Comparison of ENCODE assay signal across 5 fruit fly cellular contexts in the genomic region with DNA sequence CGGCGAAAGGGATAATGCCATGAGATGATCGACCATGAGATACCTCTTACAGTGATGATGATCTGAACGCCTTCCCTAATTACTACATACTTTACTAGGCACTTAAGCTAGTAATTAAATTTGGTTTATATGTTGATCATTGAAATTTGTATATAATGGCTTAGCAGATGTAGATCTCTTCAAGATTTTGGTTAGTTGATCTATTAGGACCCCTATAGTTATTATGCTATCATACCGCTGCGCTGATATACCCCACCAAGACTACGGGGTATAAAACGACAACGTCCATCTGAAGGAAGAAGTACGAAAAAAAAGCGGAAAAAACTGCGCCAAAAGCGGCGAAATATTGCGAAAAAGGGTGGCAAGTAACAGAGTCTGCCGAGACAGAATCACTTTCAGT.
TF ChIP-seq lines count a peak whose summit lies in the region.

No protein-coding gene starts in this region.

- no peak for TF ChIP-seq CTCF in whole organism, embryonic (GFP tag; optimal IDR thresholded peaks at IDR 0.05; lab: Kevin White, UChicago)

TF ChIP-seq in whole organism, 6 proteins besides CTCF, POLR2A, EP300 and RAD21:
- TF ChIP-seq pan (optimal IDR thresholded peaks at IDR 0.05; lab: Kevin White, UChicago): peak; percentile 89
- no peak for TF ChIP-seq usp (GFP tag; optimal IDR thresholded peaks at IDR 0.05; lab: Kevin White, UChicago)
- no peak for TF ChIP-seq Dll (optimal IDR thresholded peaks at IDR 0.05; lab: Kevin White, UChicago)
- no peak for TF ChIP-seq CG8478 (optimal IDR thresholded peaks at IDR 0.05; lab: Kevin White, UChicago)
- no peak for TF ChIP-seq EcR (GFP tag; optimal IDR thresholded peaks at IDR 0.05; lab: Kevin White, UChicago)

TF ChIP-seq in whole organism, embryonic, 481 proteins besides CTCF, POLR2A, EP300 and RAD21 (continues in another document):
- TF ChIP-seq CG14441 (GFP tag; IDR thresholded peaks at IDR 0.05; lab: Robert Waterston, UW): no peak
- no peak for TF ChIP-seq gcm (GFP tag; optimal IDR thresholded peaks at IDR 0.05; lab: Kevin White, UChicago)
- TF ChIP-seq cas (GFP tag; IDR thresholded peaks at IDR 0.05; lab: Robert Waterston, UW): no peak
- peak; percentile 53 for TF ChIP-seq Six4 (GFP tag; optimal IDR thresholded peaks at IDR 0.05; lab: Kevin White, UChicago)
- TF ChIP-seq Dref (GFP tag; IDR thresholded peaks at IDR 0.05; lab: Robert Waterston, UW): no peak
- peak; percentile 40 for TF ChIP-seq CG7839 (tag; optimal IDR thresholded peaks at IDR 0.05; lab: Kevin White, UChicago)
- TF ChIP-seq slbo (GFP tag; IDR thresholded peaks at IDR 0.05; lab: Robert Waterston, UW): no peak
- TF ChIP-seq Usf (GFP tag; optimal IDR thresholded peaks at IDR 0.05; lab: Kevin White, UChicago): no peak
- TF ChIP-seq corto (GFP tag; optimal IDR thresholded peaks at IDR 0.05; lab: Kevin White, UChicago): no peak
- TF ChIP-seq tll (GFP tag; optimal IDR thresholded peaks at IDR 0.05; lab: Kevin White, UChicago): no peak
- TF ChIP-seq CG2889 (GFP tag; IDR thresholded peaks at IDR 0.05; lab: Robert Waterston, UW): no peak
- TF ChIP-seq lov (optimal IDR thresholded peaks at IDR 0.05; lab: Kevin White, UChicago): no peak
- TF ChIP-seq lov (GFP tag; IDR thresholded peaks at IDR 0.05; lab: Robert Waterston, UW): no peak
- no peak for TF ChIP-seq tup (GFP tag; optimal IDR thresholded peaks at IDR 0.05; lab: Kevin White, UChicago)
- TF ChIP-seq E2f1 (GFP tag; IDR thresholded peaks at IDR 0.05; lab: Robert Waterston, UW): no peak
- TF ChIP-seq Nf-YB (GFP tag; optimal IDR thresholded peaks at IDR 0.05; lab: Kevin White, UChicago): no peak
- TF ChIP-seq Dp (GFP tag; optimal IDR thresholded peaks at IDR 0.05; lab: Kevin White, UChicago): no peak
- TF ChIP-seq CG9932 (GFP tag; IDR thresholded peaks at IDR 0.05; lab: Robert Waterston, UW): no peak
- TF ChIP-seq fd102C (GFP tag; optimal IDR thresholded peaks at IDR 0.05; lab: Kevin White, UChicago): no peak
- no peak for TF ChIP-seq org-1 (GFP tag; optimal IDR thresholded peaks at IDR 0.05; lab: Kevin White, UChicago)
- TF ChIP-seq NfI (GFP tag; optimal IDR thresholded peaks at IDR 0.05; lab: Kevin White, UChicago): no peak
- TF ChIP-seq Dip3 (GFP tag; optimal IDR thresholded peaks at IDR 0.05; lab: Kevin White, UChicago): no peak

TF ChIP-seq in whole organism, prepupa, 60 proteins besides CTCF, POLR2A, EP300 and RAD21 (continues in another document):
- TF ChIP-seq eg (GFP tag; IDR thresholded peaks at IDR 0.05; lab: Robert Waterston, UW): no peak
- peak; percentile 70 for TF ChIP-seq Smox (GFP tag; optimal IDR thresholded peaks at IDR 0.05; lab: Kevin White, UChicago)
- no peak for TF ChIP-seq fkh (GFP tag; optimal IDR thresholded peaks at IDR 0.05; lab: Kevin White, UChicago)
- TF ChIP-seq CG1621 (tag; optimal IDR thresholded peaks at IDR 0.05; lab: Kevin White, UChicago): peak; percentile 33
- TF ChIP-seq salr (GFP tag; optimal IDR thresholded peaks at IDR 0.05; lab: Kevin White, UChicago): peak in 1 of 2 experiments; percentile 38
- TF ChIP-seq CG3919 (GFP tag; optimal IDR thresholded peaks at IDR 0.05; lab: Kevin White, UChicago): peak; percentile 58
- TF ChIP-seq Eip75B (GFP tag; optimal IDR thresholded peaks at IDR 0.05; lab: Kevin White, UChicago): peak; percentile 63
- peak; percentile 58 for TF ChIP-seq dsx (GFP tag; optimal IDR thresholded peaks at IDR 0.05; lab: Kevin White, UChicago; ENCODE audit: poor library complexity, severe bottlenecking)
- peak; percentile 48 for TF ChIP-seq CG11902 (GFP tag; optimal IDR thresholded peaks at IDR 0.05; lab: Kevin White, UChicago)
- peak; percentile 4 for TF ChIP-seq CG11762 (GFP tag; optimal IDR thresholded peaks at IDR 0.05; lab: Kevin White, UChicago; ENCODE audit: insufficient read depth)
- TF ChIP-seq CG9139 (GFP tag; optimal IDR thresholded peaks at IDR 0.05; lab: Kevin White, UChicago): peak; percentile 58
- TF ChIP-seq Ets21C (GFP tag; optimal IDR thresholded peaks at IDR 0.05; lab: Kevin White, UChicago): peak; percentile 63
- peak; percentile 23 for TF ChIP-seq CG16779 (tag; optimal IDR thresholded peaks at IDR 0.05; lab: Kevin White, UChicago)
- peak; percentile 50 for TF ChIP-seq CG8632 (GFP tag; optimal IDR thresholded peaks at IDR 0.05; lab: Kevin White, UChicago)
- TF ChIP-seq CG6854 (GFP tag; optimal IDR thresholded peaks at IDR 0.05; lab: Kevin White, UChicago): no peak
- TF ChIP-seq Sox14 (GFP tag; optimal IDR thresholded peaks at IDR 0.05; lab: Kevin White, UChicago): peak; percentile 54
- TF ChIP-seq achi (GFP tag; optimal IDR thresholded peaks at IDR 0.05; lab: Kevin White, UChicago): peak; percentile 46
- no peak for TF ChIP-seq Hr4 (GFP tag; optimal IDR thresholded peaks at IDR 0.05; lab: Kevin White, UChicago)
- peak; percentile 47 for TF ChIP-seq OdsH (GFP tag; optimal IDR thresholded peaks at IDR 0.05; lab: Kevin White, UChicago)
- peak; percentile 31 for TF ChIP-seq CG34406 (GFP tag; optimal IDR thresholded peaks at IDR 0.05; lab: Kevin White, UChicago)
- TF ChIP-seq spab (GFP tag; optimal IDR thresholded peaks at IDR 0.05; lab: Kevin White, UChicago): peak; percentile 67

TF ChIP-seq in whole organism, pupa, 21 proteins besides CTCF, POLR2A, EP300 and RAD21:
- TF ChIP-seq Snoo (tag; optimal IDR thresholded peaks at IDR 0.05; lab: Kevin White, UChicago) (peak; percentile 50), CG8159 (tag; optimal IDR thresholded peaks at IDR 0.05; lab: Kevin White, UChicago) (peak; percentile 84), D1 (tag; optimal IDR thresholded peaks at IDR 0.05; lab: Kevin White, UChicago) (no peak), CG34367 (tag; optimal IDR thresholded peaks at IDR 0.05; lab: Kevin White, UChicago) (peak; percentile 50), rn (GFP tag; IDR thresholded peaks at IDR 0.05; lab: Robert Waterston, UW) (no peak), CG17806 (tag; optimal IDR thresholded peaks at IDR 0.05; lab: Kevin White, UChicago) (peak; percentile 65), CG8301 (tag; optimal IDR thresholded peaks at IDR 0.05; lab: Kevin White, UChicago) (peak; percentile 25), CG13204 (GFP tag; optimal IDR thresholded peaks at IDR 0.05; lab: Kevin White, UChicago) (no peak), CG32121 (GFP tag; IDR thresholded peaks at IDR 0.05; lab: Robert Waterston, UW) (no peak), CG9948 (tag; optimal IDR thresholded peaks at IDR 0.05; lab: Kevin White, UChicago) (peak; percentile 66), CG15710 (tag; optimal IDR thresholded peaks at IDR 0.05; lab: Kevin White, UChicago) (peak; percentile 70), CG14655 (GFP tag; optimal IDR thresholded peaks at IDR 0.05; lab: Kevin White, UChicago) (peak; percentile 43), Ets98B (GFP tag; IDR thresholded peaks at IDR 0.05; lab: Robert Waterston, UW) (no peak), Pif1A (GFP tag; optimal IDR thresholded peaks at IDR 0.05; lab: Kevin White, UChicago) (peak; percentile 49), EcR (GFP tag; optimal IDR thresholded peaks at IDR 0.05; lab: Kevin White, UChicago) (no peak), Pif1B (GFP tag; optimal IDR thresholded peaks at IDR 0.05; lab: Kevin White, UChicago) (no peak), CG10348 (GFP tag; IDR thresholded peaks at IDR 0.05; lab: Robert Waterston, UW) (no peak), CG12605 (GFP tag; IDR thresholded peaks at IDR 0.05; lab: Robert Waterston, UW) (no peak), gl (tag; optimal IDR thresholded peaks at IDR 0.05; lab: Kevin White, UChicago) (peak; percentile 18), CG4496 (GFP tag; IDR thresholded peaks at IDR 0.05; lab: Robert Waterston, UW) (no peak), fd96Ca (GFP tag; IDR thresholded peaks at IDR 0.05; lab: Robert Waterston, UW) (no peak)
TF ChIP-seq in whole organism, pupa: peak in this region for 10.

TF ChIP-seq in whole organism, wandering third instar larva, 38 proteins besides CTCF, POLR2A, EP300 and RAD21 (continues in another document):
- TF ChIP-seq CG32264 (GFP tag; optimal IDR thresholded peaks at IDR 0.05; lab: Kevin White, UChicago): no peak
- TF ChIP-seq Sp1 (GFP tag; optimal IDR thresholded peaks at IDR 0.05; lab: Kevin White, UChicago): peak; percentile 70
- peak; percentile 67 for TF ChIP-seq psq (GFP tag; optimal IDR thresholded peaks at IDR 0.05; lab: Kevin White, UChicago)
- TF ChIP-seq br (GFP tag; optimal IDR thresholded peaks at IDR 0.05; lab: Kevin White, UChicago): peak; percentile 70
- peak; percentile 47 for TF ChIP-seq brk (GFP tag; optimal IDR thresholded peaks at IDR 0.05; lab: Kevin White, UChicago)
- TF ChIP-seq usp (GFP tag; optimal IDR thresholded peaks at IDR 0.05; lab: Kevin White, UChicago): no peak
- TF ChIP-seq tai (GFP tag; optimal IDR thresholded peaks at IDR 0.05; lab: Kevin White, UChicago): no peak
- TF ChIP-seq Dif (GFP tag; optimal IDR thresholded peaks at IDR 0.05; lab: Kevin White, UChicago; ENCODE audit: partially characterized antibody): no peak
- TF ChIP-seq pan (optimal IDR thresholded peaks at IDR 0.05; lab: Kevin White, UChicago): peak; percentile 46
- peak; percentile 87 for TF ChIP-seq woc (GFP tag; optimal IDR thresholded peaks at IDR 0.05; lab: Kevin White, UChicago)
- TF ChIP-seq HLH106 (tag; optimal IDR thresholded peaks at IDR 0.05; lab: Kevin White, UChicago): peak; percentile 78
- TF ChIP-seq OdsH (GFP tag; optimal IDR thresholded peaks at IDR 0.05; lab: Kevin White, UChicago): peak; percentile 64
- TF ChIP-seq CG9705 (GFP tag; optimal IDR thresholded peaks at IDR 0.05; lab: Kevin White, UChicago): peak; percentile 39
- TF ChIP-seq dmrt93B (GFP tag; optimal IDR thresholded peaks at IDR 0.05; lab: Kevin White, UChicago): peak; percentile 64
- TF ChIP-seq Rel (GFP tag; optimal IDR thresholded peaks at IDR 0.05; lab: Kevin White, UChicago): no peak
- TF ChIP-seq Rel (tag; optimal IDR thresholded peaks at IDR 0.05; lab: Kevin White, UChicago): peak; percentile 2
- TF ChIP-seq Dfd (GFP tag; optimal IDR thresholded peaks at IDR 0.05; lab: Kevin White, UChicago): no peak
- peak; percentile 56 for TF ChIP-seq Hnf4 (GFP tag; optimal IDR thresholded peaks at IDR 0.05; lab: Kevin White, UChicago)
- TF ChIP-seq Vsx2 (GFP tag; optimal IDR thresholded peaks at IDR 0.05; lab: Kevin White, UChicago; ENCODE audit: partially characterized antibody): no peak
- peak; percentile 57 for TF ChIP-seq rgr (GFP tag; optimal IDR thresholded peaks at IDR 0.05; lab: Kevin White, UChicago)
- peak in 1 of 2 experiments; percentile 79 for TF ChIP-seq foxo (GFP tag; optimal IDR thresholded peaks at IDR 0.05; lab: Kevin White, UChicago)
- TF ChIP-seq h (GFP tag; optimal IDR thresholded peaks at IDR 0.05; lab: Kevin White, UChicago): peak; percentile 59
- no peak for TF ChIP-seq Abd-B (GFP tag; optimal IDR thresholded peaks at IDR 0.05; lab: Kevin White, UChicago)
- peak; percentile 80 for TF ChIP-seq fru (GFP tag; optimal IDR thresholded peaks at IDR 0.05; lab: Kevin White, UChicago)
- no peak for TF ChIP-seq Myc (optimal IDR thresholded peaks at IDR 0.05; lab: Kevin White, UChicago)
- no peak for TF ChIP-seq Hr83 (GFP tag; optimal IDR thresholded peaks at IDR 0.05; lab: Kevin White, UChicago; ENCODE audit: poor library complexity, severe bottlenecking)
- TF ChIP-seq ey (GFP tag; optimal IDR thresholded peaks at IDR 0.05; lab: Kevin White, UChicago): peak; percentile 78
